Fruit fly (Drosophila melanogaster) Kc167 (cell line): Measurements from ENCODE around the gene Spag1.

Source experiments
- Myc ChIP-seq: fragments of >200 bp; optimal IDR thresholded peaks from 2 replicates; lab custom pipeline; 2017; ENCODE audit warnings: missing external identifiers
- h ChIP-seq: fragments of >200 bp; optimal IDR thresholded peaks from 3 replicates; lab custom pipeline; 2018; ENCODE audit warnings: missing external identifiers
- insv ChIP-seq: fragments of >200 bp; optimal IDR thresholded peaks from 3 replicates; lab custom pipeline; 2018; ENCODE audit warnings: missing external identifiers
- psq ChIP-seq: fragments of >200 bp; optimal IDR thresholded peaks from 2 replicates; lab custom pipeline; 2017; ENCODE audit warnings: missing external identifiers
- ttk ChIP-seq: sonication (Bioruptor generic); optimal IDR thresholded peaks from 2 replicates; lab custom pipeline; 2017; ENCODE audit warnings: missing external identifiers

DNA sequence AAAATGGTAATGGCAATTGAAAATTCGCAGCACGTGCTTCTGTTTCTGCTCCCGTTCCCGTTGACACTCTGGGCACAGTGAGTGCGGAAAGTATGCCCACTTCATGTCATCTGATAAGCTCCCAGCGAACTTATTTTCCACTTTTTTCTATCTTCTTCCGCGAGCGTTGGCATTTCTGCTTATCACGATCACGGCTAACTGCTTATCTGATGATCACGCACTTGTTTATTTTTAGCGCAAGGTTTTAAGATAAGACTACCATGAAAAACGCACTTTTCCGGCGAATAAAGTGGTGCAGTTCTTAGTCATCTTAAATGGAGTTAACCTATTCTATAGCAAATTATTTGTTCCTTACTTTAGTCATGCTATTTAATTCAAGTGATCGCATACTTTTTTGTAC, 10.2 kb upstream of the Spag1 start:
- TF ChIP-seq Myc (lab: Kevin White, UChicago) = no peak
- TF ChIP-seq insv (lab: Kevin White, UChicago) = no peak
- TF ChIP-seq h (lab: Kevin White, UChicago) = no peak
- TF ChIP-seq psq (lab: Kevin White, UChicago) = no peak
- TF ChIP-seq ttk = no peak
